Worm (Caenorhabditis elegans) whole organism, late embryonic: ENCODE data around the gene abhd-3.1.

Experiments
- ama-1 ChIP-seq: fragments of 150-350 bp; optimal IDR thresholded peaks from 2 replicates; lab custom pipeline; 2014
- ceh-31 ChIP-seq: sonication (generic microtip); optimal IDR thresholded peaks from 2 replicates; lab custom pipeline; 2016; ENCODE audit warnings: missing genetic modification characterization, missing compliant biosample characterization
- ceh-45 ChIP-seq: fragments of 200-800 bp; sonication (Bioruptor generic); IDR thresholded peaks from 2 replicates; pipeline ENCODE4 v1.3.6; 2022; ENCODE audit warnings: missing genetic modification reagents, missing genetic modification characterization, missing compliant biosample characterization
- ceh-6 ChIP-seq: fragments of 200-800 bp; sonication (Bioruptor generic); optimal IDR thresholded peaks from 2 replicates; lab custom pipeline; 2018; ENCODE audit warnings: mild to moderate bottlenecking, missing genetic modification characterization, missing compliant biosample characterization
- che-1 ChIP-seq: sonication (generic microtip); optimal IDR thresholded peaks from 2 replicates; lab custom pipeline; 2016; ENCODE audit warnings: mild to moderate bottlenecking, missing genetic modification characterization, missing compliant biosample characterization
- fax-1 ChIP-seq: sonication (generic microtip); optimal IDR thresholded peaks from 2 replicates; lab custom pipeline; 2016; ENCODE audit warnings: missing genotype, missing genetic modification characterization, missing compliant biosample characterization
- fkh-10 ChIP-seq: fragments of 150-350 bp; optimal IDR thresholded peaks from 2 replicates; lab custom pipeline; 2014; ENCODE audit warnings: missing biosample characterization, missing genetic modification reagents, missing genetic modification characterization
- lin-11 ChIP-seq: fragments of 200-800 bp; sonication (Bioruptor generic); optimal IDR thresholded peaks from 2 replicates; lab custom pipeline; 2018; ENCODE audit warnings: mild to moderate bottlenecking, missing genetic modification characterization, missing compliant biosample characterization
- npax-4 ChIP-seq: sonication (generic microtip); optimal IDR thresholded peaks from 2 replicates; lab custom pipeline; 2016; ENCODE audit warnings: missing genetic modification characterization, missing compliant biosample characterization
- pha-2 ChIP-seq: sonication (generic microtip); optimal IDR thresholded peaks from 2 replicates; lab custom pipeline; 2017; ENCODE audit warnings: mild to moderate bottlenecking, missing genetic modification characterization, missing compliant biosample characterization
- pha-4 ChIP-seq: fragments of 150-350 bp; optimal IDR thresholded peaks from 2 replicates; lab custom pipeline; 2018; ENCODE audit warnings: missing biosample characterization, missing genetic modification reagents, missing genetic modification characterization
- pqm-1 ChIP-seq: sonication (generic microtip); optimal IDR thresholded peaks from 2 replicates; lab custom pipeline; 2016; ENCODE audit warnings: missing genetic modification characterization, missing compliant biosample characterization
- rnt-1 ChIP-seq: sonication (generic microtip); optimal IDR thresholded peaks from 2 replicates; lab custom pipeline; 2016; ENCODE audit warnings: missing genetic modification characterization, missing compliant biosample characterization

ce11 chrV:19972984-19973383, 17.7 kb downstream of the abhd-3.1 start, which contains the start of gene srh-173:
- TF ChIP-seq ceh-6: no peak
- TF ChIP-seq ama-1: no peak
- no peak for TF ChIP-seq ceh-45 (GFP tag; lab: Robert Waterston, UW)
- no peak for TF ChIP-seq pha-4 (tag; lab: Kevin White, UChicago)
- TF ChIP-seq che-1: no peak
- no peak for TF ChIP-seq fkh-10 (GFP tag; lab: Kevin White, UChicago)
- no peak for TF ChIP-seq rnt-1
- no peak for TF ChIP-seq lin-11 (tag; lab: Kevin White, UChicago)
- no peak for TF ChIP-seq fax-1
- no peak for TF ChIP-seq ceh-31
- TF ChIP-seq pha-2 (tag; lab: Kevin White, UChicago): no peak
- TF ChIP-seq npax-4 (tag; lab: Kevin White, UChicago): no peak
- TF ChIP-seq pqm-1 (tag; lab: Kevin White, UChicago): no peak
